Worm (Caenorhabditis elegans): ENCODE measurements around the gene R03D7.2.

R03D7.2 gene

DNA sequence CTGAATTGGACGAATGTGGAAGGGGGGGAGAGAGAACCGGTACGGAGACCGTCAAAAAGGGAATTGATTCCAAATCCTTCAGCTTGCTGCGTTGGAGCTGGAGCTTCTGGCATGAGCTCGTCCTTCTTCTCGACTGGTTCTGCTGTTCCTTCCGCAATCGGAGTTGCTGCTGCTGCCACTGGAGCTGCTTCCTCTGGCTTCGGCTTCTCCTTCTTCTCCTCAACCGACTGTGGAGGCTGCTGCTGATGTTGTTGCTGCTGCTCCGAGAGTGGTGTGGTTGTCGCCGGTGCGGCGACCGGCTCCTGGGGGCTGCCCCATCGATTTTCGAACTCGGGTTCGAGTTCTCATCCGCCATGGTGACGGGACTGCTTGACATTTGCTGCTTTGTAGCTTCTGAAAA lies at the start of gene R03D7.2:
TSS of gene R03D7.2 (minus strand) at position 399 of the 400 bp plus-strand sequence.
- TF ChIP-seq unc-62 (GFP tag; optimal IDR thresholded peaks at IDR 0.05), result no peak

DNA sequence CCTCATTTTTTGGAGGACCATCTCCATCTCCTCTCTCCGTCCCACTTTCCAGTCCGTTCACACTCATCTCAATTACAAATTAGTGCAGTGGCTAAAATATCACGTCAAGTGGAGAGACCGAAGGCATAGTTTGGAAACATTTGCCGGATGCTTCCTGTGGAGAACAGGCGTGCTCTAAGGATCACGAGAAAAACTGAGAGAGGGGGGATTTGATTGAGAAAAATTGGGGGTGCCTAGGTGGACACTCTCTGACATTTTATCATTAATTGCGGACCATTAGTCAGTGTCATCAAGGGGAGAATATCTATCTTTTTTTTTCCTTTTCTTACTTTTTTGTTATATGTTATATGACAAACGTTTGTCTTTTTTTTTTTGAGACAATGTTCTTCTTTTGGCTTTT lies 47.0 kb upstream of the R03D7.2 start:
- no peak for TF ChIP-seq unc-62 (GFP tag; optimal IDR thresholded peaks at IDR 0.05)

DNA sequence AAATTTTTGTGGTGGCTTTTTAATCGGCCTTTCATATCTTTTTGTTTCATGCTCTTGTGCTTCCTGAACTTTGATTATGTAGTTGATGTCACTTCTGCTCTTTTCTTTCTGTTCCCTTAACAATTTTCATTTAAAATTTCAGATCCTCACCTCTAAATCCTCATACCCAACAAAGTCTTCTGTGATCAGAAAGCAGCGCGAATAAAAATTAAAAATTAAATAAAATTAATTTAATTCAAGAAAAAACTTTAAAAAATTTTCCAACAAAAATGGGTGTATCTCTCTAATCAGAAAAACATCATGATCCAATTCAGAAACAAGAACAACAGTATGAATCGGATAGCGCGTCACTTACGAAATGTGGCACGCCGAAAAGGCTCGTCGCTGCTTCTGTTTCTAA lies 40.3 kb upstream of the R03D7.2 start, which contains the start of gene ptp-3:
TSS of gene ptp-3 (plus strand) at position 301 of the 400 bp plus-strand sequence.
- no peak for TF ChIP-seq unc-62 (GFP tag; optimal IDR thresholded peaks at IDR 0.05)

DNA sequence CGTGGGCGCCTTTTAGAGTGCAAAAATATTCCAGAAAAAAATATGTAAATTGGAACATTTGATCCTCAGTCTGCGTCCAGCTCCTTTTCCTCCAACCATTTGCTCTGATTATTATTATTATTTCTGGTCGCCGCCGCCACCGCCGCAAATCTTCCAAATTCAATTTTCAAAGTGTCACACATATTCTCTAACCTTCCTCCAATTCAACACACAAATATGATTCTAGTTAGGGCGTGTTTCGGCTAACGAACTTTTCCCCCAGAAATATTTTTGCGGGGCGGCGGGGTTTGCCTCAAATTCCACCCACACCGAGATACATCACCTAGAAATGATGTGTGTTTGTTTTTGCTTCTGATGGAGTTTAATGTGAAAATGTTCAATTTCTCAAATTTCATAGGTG lies 36.7 kb upstream of the R03D7.2 start:
- no peak for TF ChIP-seq unc-62 (GFP tag; optimal IDR thresholded peaks at IDR 0.05)

DNA sequence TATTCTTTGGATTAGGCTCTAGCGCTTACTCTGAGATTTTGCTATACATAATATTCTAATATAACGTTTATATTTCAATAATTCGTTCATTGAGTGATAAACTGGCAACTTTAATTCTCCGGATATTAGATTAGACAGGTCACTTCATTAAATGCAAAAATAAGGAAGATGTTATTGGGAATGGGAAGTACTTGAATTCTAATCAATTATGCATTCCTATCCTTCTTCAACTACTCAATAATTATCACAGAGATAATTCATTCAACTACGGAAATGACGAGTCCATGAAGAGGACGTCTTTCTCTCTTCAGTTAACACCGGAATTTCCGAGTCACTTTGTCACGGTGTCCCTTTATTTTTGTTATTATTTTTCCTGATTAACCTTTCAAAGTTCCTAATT lies 35.6 kb upstream of the R03D7.2 start:
- no peak for TF ChIP-seq unc-62 (GFP tag; optimal IDR thresholded peaks at IDR 0.05)

DNA sequence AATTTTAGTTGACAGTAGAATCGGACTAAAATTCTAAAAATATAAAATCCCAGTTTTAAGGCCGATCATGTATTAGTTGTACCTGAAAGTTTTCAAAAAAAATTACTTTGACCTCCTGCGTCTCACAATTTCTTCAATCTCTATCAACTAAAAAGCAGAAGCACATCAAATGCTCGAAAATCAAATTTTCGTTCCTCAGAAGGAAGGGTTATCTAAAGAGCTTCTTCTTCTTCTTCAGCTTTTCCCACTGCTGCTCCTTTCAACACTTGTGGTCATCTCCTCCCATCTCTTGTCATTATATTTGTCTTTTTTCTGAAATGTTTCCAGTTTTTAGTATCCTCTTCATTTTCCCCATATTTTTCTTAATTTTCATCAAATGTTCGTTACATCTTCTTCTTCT lies 29.8 kb upstream of the R03D7.2 start:
- TF ChIP-seq unc-62 (GFP tag; optimal IDR thresholded peaks at IDR 0.05), result no peak

DNA sequence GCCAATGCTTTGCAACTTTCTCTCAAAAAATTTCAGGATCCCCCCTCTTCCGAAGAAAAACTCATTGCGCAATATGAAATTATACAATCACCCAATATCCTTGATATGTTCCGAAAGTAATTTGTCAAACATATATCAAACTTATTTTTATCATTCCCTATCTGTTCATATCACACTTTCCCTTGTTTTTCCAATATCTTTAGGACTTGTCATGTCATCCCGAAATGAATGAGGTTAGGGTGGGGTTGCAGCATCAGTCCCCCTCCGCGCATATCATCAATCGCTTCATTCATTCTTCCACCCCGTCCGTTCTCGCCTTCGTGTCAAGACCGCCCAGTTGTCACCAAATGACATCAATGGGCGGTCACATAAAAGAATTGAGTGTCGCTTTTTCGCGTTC lies 24.7 kb upstream of the R03D7.2 start:
- no peak for TF ChIP-seq unc-62 (GFP tag; optimal IDR thresholded peaks at IDR 0.05)

DNA sequence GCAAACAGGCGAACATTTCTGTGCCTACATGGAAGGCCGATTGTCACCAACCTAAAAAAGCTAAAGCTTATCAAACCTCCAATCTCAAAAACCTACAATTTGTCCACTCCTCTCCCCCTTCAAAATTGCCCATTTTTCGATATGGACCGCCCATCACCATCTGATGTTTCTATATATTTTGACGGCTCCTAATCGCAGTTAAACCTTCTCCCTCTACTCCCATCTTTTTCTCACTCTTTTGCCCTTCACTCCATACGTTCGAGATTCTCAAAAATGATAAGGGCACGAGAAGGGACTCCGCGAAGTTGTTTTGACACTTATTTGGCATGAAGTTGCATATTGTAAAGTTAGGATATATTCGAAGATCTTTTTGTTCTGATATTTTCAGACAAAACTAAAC lies 24.2 kb upstream of the R03D7.2 start:
- no peak for TF ChIP-seq unc-62 (GFP tag; optimal IDR thresholded peaks at IDR 0.05)

DNA sequence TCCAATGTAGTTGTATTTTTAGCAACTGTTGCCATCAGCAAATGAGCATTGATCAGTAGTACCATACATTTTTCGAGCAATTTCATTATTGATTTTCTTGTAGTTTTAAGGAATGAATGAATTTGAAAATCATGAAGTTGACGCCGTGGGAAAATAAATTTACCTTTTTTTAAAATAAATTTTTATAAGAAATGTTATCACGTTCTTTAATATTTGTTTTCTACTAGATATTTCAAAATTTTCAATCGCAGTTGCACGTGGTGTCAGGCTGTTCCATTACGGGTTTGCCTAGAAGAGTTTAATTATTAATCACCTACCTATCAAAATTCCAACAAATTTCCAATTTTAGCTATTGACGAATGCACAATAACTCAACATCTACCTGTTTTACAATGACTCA lies 21.8 kb upstream of the R03D7.2 start, which contains the start of gene R03D7.8:
TSS of gene R03D7.8 (minus strand) at position 101 of the 400 bp plus-strand sequence.
- no peak for TF ChIP-seq unc-62 (GFP tag; optimal IDR thresholded peaks at IDR 0.05)

DNA sequence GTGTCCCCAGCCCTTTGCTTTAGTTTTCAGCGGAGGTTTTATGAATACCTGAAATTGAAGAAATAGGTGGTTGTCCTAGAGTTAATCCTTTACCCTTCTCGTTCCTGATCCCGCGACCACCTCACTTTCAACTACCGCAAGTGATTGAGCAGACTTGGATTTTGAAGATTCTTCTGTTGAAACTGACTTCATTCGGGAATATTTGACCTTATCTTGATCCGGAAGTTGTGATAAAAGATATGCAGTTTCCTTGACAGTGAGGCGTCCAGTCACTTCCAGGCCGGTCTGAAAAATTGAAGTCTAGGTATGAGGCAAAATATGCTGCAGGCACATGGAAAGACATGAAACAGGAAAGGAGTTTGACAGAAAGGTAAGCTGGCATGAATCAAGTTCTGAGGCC lies 20.1 kb upstream of the R03D7.2 start:
- TF ChIP-seq unc-62 (GFP tag; optimal IDR thresholded peaks at IDR 0.05), result no peak

DNA sequence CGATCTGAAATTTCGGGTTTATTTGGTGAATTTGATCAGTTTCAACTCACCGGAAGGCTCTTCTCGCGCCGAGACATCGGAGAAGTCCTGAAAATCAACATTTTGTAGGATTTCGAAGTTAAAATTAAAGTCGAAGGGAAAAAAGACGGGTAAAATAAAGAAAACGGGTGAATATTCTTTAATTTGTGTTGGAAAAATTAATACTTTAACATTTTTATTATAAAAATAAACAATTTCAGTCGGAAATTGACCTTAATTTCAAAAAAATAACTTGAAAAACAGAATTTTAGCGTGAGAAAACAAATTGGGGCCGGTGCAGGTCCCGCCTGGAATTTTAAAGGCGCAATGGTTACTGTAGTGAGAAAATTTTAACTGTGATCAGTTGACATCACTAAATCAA lies 18.1 kb upstream of the R03D7.2 start, which contains the start of gene nos-1:
TSS of gene nos-1 (minus strand) at position 101 of the 400 bp plus-strand sequence.
- no peak for TF ChIP-seq unc-62 (GFP tag; optimal IDR thresholded peaks at IDR 0.05)

DNA sequence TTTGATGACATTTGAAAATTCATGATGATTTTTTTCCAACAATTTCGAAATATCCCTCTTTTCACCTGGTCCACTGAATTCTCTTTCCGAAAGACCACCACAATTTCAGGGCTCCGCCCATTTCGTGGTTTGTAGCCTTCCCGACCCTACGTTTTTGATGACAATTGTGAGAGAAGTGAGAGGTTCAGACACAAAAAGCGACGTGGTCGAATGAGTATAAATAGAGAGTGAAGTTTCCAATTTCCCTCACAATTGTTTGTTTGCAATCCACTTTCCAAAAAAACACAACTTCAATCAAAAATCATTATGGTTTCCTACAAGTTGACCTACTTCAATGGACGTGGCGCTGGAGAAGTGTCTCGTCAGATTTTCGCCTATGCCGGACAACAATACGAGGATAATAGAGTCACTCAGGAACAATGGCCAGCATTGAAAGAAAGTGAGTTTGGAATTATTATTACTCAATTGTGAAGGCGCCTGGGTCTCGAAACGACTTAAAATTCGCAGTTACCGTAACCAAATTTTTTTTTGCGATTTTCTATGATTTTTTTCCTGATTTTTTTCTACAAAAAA lies 15.2 kb upstream of the R03D7.2 start, which contains the start of gene gst-5:
TSS of gene gst-5 (plus strand) at position 246 of the 573 bp plus-strand sequence.
- TF ChIP-seq unc-62 (GFP tag; optimal IDR thresholded peaks at IDR 0.05), result no peak

DNA sequence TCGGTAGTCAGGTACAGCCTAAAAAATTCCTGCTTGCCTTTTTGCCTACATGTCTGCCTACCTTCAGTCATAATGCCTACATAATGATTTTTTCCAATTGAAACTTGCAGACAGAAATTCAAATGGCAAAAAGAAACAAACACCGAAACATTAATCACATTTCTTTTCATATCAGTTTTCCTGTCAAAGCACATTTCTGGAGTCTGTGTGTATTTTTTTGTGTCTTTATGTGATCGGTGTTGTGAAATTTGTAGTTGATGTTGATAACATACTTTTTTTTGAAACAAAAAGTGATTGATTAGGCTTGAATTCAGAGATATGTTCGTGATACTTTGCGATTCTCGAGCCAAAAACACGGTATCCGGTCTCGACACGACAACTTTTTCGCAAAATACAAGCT lies 14.4 kb upstream of the R03D7.2 start:
- no peak for TF ChIP-seq unc-62 (GFP tag; optimal IDR thresholded peaks at IDR 0.05)

DNA sequence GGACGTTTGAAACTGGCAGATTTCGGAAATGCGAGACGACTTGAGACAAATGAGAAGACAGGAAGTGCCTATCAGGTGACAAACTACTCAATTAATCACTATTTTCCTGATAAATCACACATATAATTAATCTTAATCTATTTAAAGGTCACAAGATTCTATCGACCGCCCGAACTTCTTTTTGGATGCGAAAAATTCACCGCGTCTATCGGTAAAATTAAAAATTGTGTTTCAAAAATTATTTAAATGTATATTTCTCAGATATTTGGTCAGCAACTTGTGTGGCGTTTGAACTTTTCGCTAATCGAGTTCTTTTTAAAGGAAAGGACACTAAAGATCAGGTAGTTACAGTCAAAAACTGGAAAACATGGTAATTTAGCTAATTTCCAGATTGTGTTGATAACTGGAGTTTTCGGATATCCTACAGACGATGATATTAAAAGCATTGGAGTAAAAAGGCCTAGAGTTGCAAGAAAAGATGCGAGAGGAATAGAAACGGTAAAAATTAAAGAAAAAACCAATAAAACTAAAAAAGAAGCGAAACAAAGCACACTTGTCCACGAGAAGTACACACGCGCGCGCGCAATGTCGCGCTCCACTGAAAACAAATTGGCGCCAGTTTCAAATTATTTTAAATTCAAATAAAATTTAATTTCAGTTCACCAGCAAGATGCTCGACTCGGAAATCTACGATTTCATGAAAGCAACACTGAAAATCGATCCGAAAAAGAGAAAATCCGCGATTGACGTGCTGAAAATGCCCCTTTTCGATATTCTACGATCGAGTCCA lies 13.4 kb upstream of the R03D7.2 start:
- TF ChIP-seq unc-62 (GFP tag; optimal IDR thresholded peaks at IDR 0.05), result no peak

DNA sequence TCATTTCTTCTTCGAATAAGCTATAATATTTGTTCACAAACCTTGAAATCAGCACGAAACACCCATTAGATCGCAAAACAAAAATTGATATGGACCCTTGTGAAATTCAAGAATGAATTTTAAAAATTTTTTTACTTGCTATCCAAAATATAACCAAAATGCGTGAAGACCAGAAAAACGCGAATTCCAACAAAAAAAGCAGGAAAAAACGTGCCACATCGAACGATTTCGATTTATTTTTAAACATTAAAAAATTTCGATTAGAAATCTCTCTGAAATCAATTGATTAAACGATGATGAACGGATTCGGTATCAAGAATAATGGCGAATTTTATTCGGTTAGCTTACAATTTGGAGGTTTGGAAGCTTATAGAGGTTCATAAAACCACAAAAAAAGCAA lies 12.3 kb upstream of the R03D7.2 start, which contains the start of the genes tceb-3 and gskl-1:
TSS of gene tceb-3 (minus strand) at position 101 of the 400 bp plus-strand sequence.
TSS of gene gskl-1 (plus strand) at position 243 of the 400 bp plus-strand sequence.
- no peak for TF ChIP-seq unc-62 (GFP tag; optimal IDR thresholded peaks at IDR 0.05)

DNA sequence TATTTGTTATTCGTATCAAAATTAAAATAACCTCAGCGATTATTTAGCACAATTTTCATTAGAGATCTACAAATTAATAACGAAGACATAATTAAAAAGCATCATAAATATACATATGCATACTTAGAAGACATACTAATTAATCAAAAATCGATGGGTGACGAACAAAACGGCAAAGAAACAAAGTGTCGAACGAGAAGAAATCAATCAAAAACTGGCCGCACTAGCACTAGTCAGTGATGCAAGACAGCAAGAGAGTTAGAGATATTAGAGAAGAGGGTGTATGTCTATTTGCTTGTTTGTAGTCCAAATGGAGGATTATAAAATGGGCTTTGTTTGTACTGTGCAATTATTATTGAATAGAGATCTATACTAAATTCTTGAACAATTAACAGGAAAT lies 11.9 kb upstream of the R03D7.2 start:
- no peak for TF ChIP-seq unc-62 (GFP tag; optimal IDR thresholded peaks at IDR 0.05)

DNA sequence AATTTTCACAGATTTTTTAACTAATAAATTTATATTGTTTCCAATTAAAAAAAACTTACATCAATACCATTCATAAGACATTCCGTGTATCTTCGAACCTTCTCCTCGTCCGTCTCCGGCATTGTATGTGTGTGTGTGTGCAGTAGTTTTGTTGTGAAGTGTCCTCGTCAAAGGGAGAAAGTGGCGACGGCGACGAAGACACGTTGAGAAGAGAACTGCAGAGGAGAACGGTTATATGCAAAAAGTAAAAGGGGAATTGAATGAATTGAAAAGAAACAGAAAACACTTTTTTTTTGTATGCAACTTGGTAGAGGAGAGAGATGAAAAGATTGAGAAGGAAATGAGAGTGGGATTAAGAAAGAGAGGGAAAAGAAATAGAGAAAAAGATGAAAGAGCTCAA lies 10.5 kb upstream of the R03D7.2 start:
- no peak for TF ChIP-seq unc-62 (GFP tag; optimal IDR thresholded peaks at IDR 0.05)

Data from whole organism, dauer.